Worm (Caenorhabditis elegans): ENCODE measurements around the gene W02D7.11.

W02D7.11 gene

DNA sequence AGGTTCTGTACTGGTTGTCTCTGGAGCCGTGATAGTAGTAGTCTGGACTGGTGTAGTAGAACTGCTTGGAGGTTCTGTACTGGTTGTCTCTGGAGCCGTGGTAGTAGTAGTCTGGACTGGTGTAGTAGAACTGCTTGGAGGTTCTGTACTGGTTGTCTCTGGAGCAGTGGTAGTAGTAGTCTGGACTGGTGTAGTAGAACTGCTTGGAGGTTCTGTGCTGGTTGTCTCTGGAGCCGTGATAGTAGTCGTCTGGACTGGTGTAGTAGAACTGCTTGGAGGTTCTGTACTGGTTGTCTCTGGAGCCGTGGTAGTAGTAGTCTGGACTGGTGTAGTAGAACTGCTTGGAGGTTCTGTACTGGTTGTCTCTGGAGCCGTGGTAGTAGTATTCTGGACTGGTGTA lies 25.1 kb upstream of the W02D7.11 start:
- 0 out of 2 replicates have a peak, but pooled peaks have one; percentile 57 for TF ChIP-seq flt-1 (GFP tag; IDR thresholded peaks at IDR 0.05)
- TF ChIP-seq ref-1 (GFP tag; conservative IDR thresholded peaks at IDR 0.05): 0 out of 2 replicates have a peak, but pooled peaks have one; percentile 30

DNA sequence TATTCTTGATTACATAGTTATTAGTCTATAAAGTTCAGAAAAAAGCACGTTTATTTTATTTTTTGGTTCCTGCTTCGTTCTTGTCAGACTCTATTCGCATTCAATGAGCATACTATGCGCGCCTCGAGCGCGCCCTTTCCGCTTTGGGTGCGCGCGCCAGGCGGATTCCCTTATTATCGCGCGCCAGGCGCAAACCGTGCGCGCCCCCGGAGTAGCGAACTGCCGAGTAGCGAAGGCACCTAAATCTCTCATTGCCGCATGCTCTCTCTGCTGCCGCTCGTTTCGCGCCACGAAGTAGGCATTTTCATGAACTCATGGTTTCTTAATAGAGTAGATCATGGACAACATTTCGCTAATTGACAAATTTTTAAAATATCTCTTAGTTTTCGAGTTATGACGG lies 22.8 kb upstream of the W02D7.11 start:
- TF ChIP-seq flt-1 (GFP tag; IDR thresholded peaks at IDR 0.05) (no peak), tab-1 (GFP tag; IDR thresholded peaks at IDR 0.05) (no peak), klf-2 (GFP tag; conservative IDR thresholded peaks at IDR 0.05) (no peak), T22C8.4 (GFP tag; IDR thresholded peaks at IDR 0.05) (no peak), ztf-23 (GFP tag; IDR thresholded peaks at IDR 0.05) (no peak), cog-1 (tag; optimal IDR thresholded peaks at IDR 0.05) (no peak)

DNA sequence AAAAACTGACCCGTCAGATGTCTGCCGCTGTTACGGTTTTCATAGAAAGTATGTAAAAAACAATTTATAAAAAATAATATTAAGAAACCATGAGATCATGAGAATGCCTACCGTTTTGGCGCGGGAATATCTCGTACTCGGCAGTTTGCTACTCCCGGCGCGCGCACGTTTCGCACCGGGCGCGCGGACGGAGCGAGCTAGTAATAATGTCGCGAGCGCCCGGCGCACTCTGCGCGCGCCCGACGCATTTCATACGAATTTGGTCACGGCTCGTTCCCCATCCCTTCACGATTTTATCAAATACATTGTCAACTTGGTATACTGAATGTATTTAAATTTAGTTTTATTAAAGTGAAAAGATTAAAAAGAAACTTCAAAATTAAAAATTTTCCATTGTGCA lies 21.6 kb upstream of the W02D7.11 start:
- TF ChIP-seq cog-1 (tag; optimal IDR thresholded peaks at IDR 0.05): no peak
- no peak for TF ChIP-seq flt-1 (GFP tag; IDR thresholded peaks at IDR 0.05)
- no peak for TF ChIP-seq tab-1 (GFP tag; IDR thresholded peaks at IDR 0.05)
- no peak for TF ChIP-seq ztf-29 (GFP tag; IDR thresholded peaks at IDR 0.05)
- TF ChIP-seq klf-2 (GFP tag; conservative IDR thresholded peaks at IDR 0.05): no peak
- TF ChIP-seq ztf-23 (GFP tag; IDR thresholded peaks at IDR 0.05): no peak
- TF ChIP-seq ref-1 (GFP tag; conservative IDR thresholded peaks at IDR 0.05): no peak

DNA sequence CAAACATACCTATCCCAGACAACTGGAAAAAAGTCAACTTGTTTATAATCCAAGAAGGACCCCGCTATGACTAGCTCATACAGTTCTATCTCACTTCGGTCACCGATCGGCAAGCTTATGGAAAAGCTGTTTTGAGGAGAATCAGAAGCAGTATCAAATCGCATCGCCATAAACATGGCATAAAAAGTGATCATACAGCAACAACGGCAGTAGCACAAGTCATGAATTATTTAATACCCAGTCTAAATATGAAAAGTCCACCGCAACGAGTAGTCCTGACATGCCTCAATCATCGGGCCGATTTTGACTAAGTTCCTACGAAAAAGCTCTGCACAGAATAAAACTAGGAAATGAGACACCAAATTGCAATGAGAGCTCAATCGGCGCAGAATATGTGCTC lies 19.2 kb upstream of the W02D7.11 start:
- TF ChIP-seq ztf-23 (GFP tag; IDR thresholded peaks at IDR 0.05) (no peak), T22C8.4 (GFP tag; IDR thresholded peaks at IDR 0.05) (no peak), ztf-29 (GFP tag; IDR thresholded peaks at IDR 0.05) (no peak), med-1 (GFP tag; optimal IDR thresholded peaks at IDR 0.05; ENCODE audit: insufficient read depth) (no peak), cog-1 (tag; optimal IDR thresholded peaks at IDR 0.05) (no peak), tab-1 (GFP tag; IDR thresholded peaks at IDR 0.05) (no peak), flt-1 (GFP tag; IDR thresholded peaks at IDR 0.05) (no peak)

DNA sequence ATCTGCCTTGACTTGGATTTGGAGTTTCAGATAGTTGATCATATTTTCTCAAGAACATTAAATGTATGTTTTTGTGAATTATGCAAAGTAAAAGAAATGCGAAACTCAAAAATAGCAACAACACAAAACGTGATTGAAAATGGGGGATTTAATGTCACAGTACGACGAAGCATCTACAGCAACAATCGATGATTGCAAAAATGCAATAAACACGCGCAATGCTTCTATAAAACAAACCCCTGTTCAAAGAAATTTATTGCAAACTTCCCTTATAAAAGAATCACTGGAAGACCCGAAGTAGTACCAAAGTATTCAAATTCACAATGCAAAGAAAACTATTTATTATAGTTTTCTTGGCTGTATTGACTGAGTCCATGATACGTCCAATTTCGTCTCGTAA lies 13.8 kb upstream of the W02D7.11 start, which contains the start of gene clec-219:
clec-219 (plus strand) TSS at position 301 of the 400 bp plus-strand sequence.
- TF ChIP-seq cog-1 (tag; optimal IDR thresholded peaks at IDR 0.05) (no peak), ztf-23 (GFP tag; IDR thresholded peaks at IDR 0.05) (no peak), tab-1 (GFP tag; IDR thresholded peaks at IDR 0.05) (no peak), T22C8.4 (GFP tag; IDR thresholded peaks at IDR 0.05) (no peak), med-1 (GFP tag; optimal IDR thresholded peaks at IDR 0.05; ENCODE audit: insufficient read depth) (no peak), ref-1 (GFP tag; conservative IDR thresholded peaks at IDR 0.05) (no peak), flt-1 (GFP tag; IDR thresholded peaks at IDR 0.05) (no peak), ztf-29 (GFP tag; IDR thresholded peaks at IDR 0.05) (no peak), klf-2 (GFP tag; conservative IDR thresholded peaks at IDR 0.05) (no peak)

DNA sequence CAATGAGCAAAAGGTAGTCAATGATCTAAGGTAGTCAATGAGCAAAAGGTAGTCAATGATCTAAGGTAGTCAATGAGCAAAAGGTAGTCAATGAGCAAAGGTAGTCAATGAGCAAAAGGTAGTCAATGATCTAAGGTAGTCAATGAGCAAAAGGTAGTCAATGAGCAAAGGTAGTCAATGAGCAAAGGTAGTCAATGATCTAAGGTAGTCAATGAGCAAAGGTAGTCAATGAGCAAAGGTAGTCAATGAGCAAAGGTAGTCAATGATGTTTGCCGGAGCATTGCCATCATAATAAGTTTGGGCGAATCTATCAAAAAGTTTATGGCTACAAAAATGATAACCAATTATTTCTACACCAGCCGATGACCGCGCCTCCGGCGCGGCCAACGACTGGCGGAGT lies 10.5 kb upstream of the W02D7.11 start:
- TF ChIP-seq klf-2 (GFP tag; conservative IDR thresholded peaks at IDR 0.05) (peak; percentile 75), flt-1 (GFP tag; IDR thresholded peaks at IDR 0.05) (peak; percentile 56), tab-1 (GFP tag; IDR thresholded peaks at IDR 0.05) (peak; percentile 44; the same call in 1 of the 2 replicates), ztf-23 (GFP tag; IDR thresholded peaks at IDR 0.05) (peak; percentile 24; the same call in 1 of the 2 replicates)

DNA sequence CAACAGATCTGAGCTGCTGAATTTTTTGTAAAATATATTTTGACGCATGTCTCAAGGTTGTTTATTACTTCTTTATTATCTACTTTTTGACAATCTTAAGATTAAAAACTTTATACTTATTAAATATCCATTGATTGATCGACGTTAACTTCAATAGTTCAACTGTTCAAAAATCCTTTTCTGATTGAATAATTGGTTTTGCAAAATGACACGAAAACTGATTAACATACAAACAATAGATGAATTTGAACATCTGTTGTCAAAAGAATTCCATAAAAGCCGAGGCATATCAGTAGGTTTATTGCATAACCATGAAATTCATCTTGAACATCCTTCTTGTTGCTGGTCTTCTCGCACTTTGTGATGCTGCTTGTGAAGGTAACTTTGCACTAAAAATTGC lies 6.9 kb upstream of the W02D7.11 start, which contains the start of gene W02D7.12:
W02D7.12 (plus strand) TSS at position 301 of the 400 bp plus-strand sequence.
- TF ChIP-seq med-1 (GFP tag; optimal IDR thresholded peaks at IDR 0.05; ENCODE audit: insufficient read depth) (no peak), flt-1 (GFP tag; IDR thresholded peaks at IDR 0.05) (no peak), T22C8.4 (GFP tag; IDR thresholded peaks at IDR 0.05) (no peak), ref-1 (GFP tag; conservative IDR thresholded peaks at IDR 0.05) (no peak), ztf-23 (GFP tag; IDR thresholded peaks at IDR 0.05) (no peak), cog-1 (tag; optimal IDR thresholded peaks at IDR 0.05) (no peak), ztf-29 (GFP tag; IDR thresholded peaks at IDR 0.05) (no peak), klf-2 (GFP tag; conservative IDR thresholded peaks at IDR 0.05) (no peak), tab-1 (GFP tag; IDR thresholded peaks at IDR 0.05) (no peak)

DNA sequence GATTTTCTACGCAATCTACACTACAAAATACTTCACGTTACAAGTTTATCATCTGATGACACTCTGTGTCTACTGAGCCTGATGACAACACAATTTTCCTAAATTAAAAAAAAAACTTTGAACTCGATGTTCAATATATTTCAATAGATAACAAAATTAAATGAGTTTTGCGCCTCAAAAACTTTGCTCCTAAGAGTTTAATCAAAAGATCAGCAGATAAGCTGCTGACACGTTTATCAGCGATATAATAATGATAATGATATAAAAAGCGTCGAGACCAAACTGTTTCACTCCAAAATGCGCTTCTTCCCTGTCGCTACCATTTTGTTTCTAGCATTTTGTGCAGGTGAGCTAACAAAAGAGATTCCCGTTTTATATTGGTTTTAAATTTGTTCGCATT lies 3.4 kb upstream of the W02D7.11 start, which contains the start of gene clec-218:
clec-218 (plus strand) TSS at position 262 of the 400 bp plus-strand sequence.
- no peak for TF ChIP-seq tab-1 (GFP tag; IDR thresholded peaks at IDR 0.05)
- TF ChIP-seq ztf-23 (GFP tag; IDR thresholded peaks at IDR 0.05): no peak
- TF ChIP-seq flt-1 (GFP tag; IDR thresholded peaks at IDR 0.05): no peak
- no peak for TF ChIP-seq ref-1 (GFP tag; conservative IDR thresholded peaks at IDR 0.05)
- TF ChIP-seq ztf-29 (GFP tag; IDR thresholded peaks at IDR 0.05): no peak
- no peak for TF ChIP-seq cog-1 (tag; optimal IDR thresholded peaks at IDR 0.05)
- no peak for TF ChIP-seq klf-2 (GFP tag; conservative IDR thresholded peaks at IDR 0.05)

DNA sequence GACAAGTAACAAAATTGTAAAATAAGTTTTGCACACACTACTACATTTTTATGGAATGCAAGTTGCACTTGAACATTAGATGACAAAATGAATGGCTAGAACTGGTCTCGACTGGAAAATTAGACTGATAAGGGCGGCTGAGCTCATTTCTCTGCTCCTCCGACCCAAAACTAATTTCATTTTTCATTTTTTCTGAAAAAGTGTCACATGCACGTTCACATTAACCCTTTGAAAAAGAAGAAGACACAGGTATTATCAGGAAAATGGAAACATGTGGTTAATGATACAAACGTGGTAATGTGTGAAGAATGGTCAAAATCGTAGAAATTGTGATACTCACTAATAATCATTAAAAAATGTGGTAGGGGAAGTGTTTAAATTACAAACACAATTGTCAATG lies 2.7 kb upstream of the W02D7.11 start:
- TF ChIP-seq med-1 (GFP tag; optimal IDR thresholded peaks at IDR 0.05; ENCODE audit: insufficient read depth) (no peak), ztf-29 (GFP tag; IDR thresholded peaks at IDR 0.05) (no peak), ref-1 (GFP tag; conservative IDR thresholded peaks at IDR 0.05) (no peak), T22C8.4 (GFP tag; IDR thresholded peaks at IDR 0.05) (no peak), klf-2 (GFP tag; conservative IDR thresholded peaks at IDR 0.05) (no peak), flt-1 (GFP tag; IDR thresholded peaks at IDR 0.05) (no peak), ztf-23 (GFP tag; IDR thresholded peaks at IDR 0.05) (no peak), tab-1 (GFP tag; IDR thresholded peaks at IDR 0.05) (no peak), cog-1 (tag; optimal IDR thresholded peaks at IDR 0.05) (no peak)

DNA sequence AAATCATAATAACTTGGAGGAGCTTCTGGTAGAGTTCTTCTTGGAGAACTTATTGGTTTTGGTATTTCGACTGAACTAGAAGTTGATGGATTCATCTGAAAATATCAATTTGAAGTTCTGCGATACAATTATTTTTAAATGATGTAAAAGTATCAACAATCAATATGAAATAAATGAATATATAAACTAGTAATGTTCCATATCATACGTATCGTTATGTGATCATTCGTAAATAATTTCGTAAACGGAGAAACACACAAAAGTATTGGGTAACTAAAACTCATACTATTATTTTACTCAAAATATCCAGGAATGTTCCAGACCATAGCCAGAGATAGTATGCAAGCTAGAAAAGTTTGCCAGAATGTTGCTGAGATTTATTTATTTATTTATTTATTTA lies 2.1 kb upstream of the W02D7.11 start, which contains the start of gene W02D7.8:
W02D7.8 (minus strand) TSS at position 101 of the 400 bp plus-strand sequence.
- TF ChIP-seq T22C8.4 (GFP tag; IDR thresholded peaks at IDR 0.05) (no peak), med-1 (GFP tag; optimal IDR thresholded peaks at IDR 0.05; ENCODE audit: insufficient read depth) (no peak), klf-2 (GFP tag; conservative IDR thresholded peaks at IDR 0.05) (no peak), ztf-23 (GFP tag; IDR thresholded peaks at IDR 0.05) (no peak), flt-1 (GFP tag; IDR thresholded peaks at IDR 0.05) (no peak), tab-1 (GFP tag; IDR thresholded peaks at IDR 0.05) (no peak), ref-1 (GFP tag; conservative IDR thresholded peaks at IDR 0.05) (no peak)

Data from whole organism, midembryonic.